Fruit fly (Drosophila melanogaster): ENCODE data around the gene Cpr76Ba.

DNA sequence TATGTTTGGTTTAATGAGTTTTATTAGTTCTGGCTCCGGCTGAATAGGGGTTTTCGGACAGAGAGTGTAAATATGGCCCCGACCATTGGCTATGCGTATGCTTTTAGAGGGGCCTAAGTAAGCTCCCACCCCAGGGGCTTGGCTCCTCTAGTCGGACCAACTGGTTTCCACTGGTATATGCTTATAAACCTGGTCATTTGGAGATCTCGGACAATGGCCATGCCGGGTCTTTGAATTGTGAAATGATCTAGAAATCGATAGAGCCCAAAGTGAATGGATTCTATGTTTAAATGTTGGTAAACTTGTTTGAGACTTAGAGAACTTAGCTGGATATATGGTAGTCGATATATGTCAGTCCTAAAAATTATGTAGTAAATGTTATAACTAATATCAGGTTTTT, 40.5 kb upstream of the Cpr76Ba start:
- TF ChIP-seq CG8301 (tag; optimal IDR thresholded peaks at IDR 0.05) (no peak), Pif1B (GFP tag; optimal IDR thresholded peaks at IDR 0.05) (no peak), EcR (GFP tag; optimal IDR thresholded peaks at IDR 0.05) (no peak), Snoo (tag; optimal IDR thresholded peaks at IDR 0.05) (no peak), fd96Ca (GFP tag; IDR thresholded peaks at IDR 0.05) (no peak), CG13204 (GFP tag; optimal IDR thresholded peaks at IDR 0.05) (no peak), CG12605 (GFP tag; IDR thresholded peaks at IDR 0.05) (no peak), CG4496 (GFP tag; IDR thresholded peaks at IDR 0.05) (no peak), gl (tag; optimal IDR thresholded peaks at IDR 0.05) (no peak), CG34367 (tag; optimal IDR thresholded peaks at IDR 0.05) (no peak), CG10348 (GFP tag; IDR thresholded peaks at IDR 0.05) (no peak), rn (GFP tag; IDR thresholded peaks at IDR 0.05) (no peak), CG17806 (tag; optimal IDR thresholded peaks at IDR 0.05) (no peak), CG15710 (tag; optimal IDR thresholded peaks at IDR 0.05) (no peak)
